Worm (Caenorhabditis elegans) whole organism, early embryonic: Measurements from ENCODE around the gene ZK370.6.

ENCODE experiments used
- ama-1 ChIP-seq: fragments of 150-350 bp; optimal IDR thresholded peaks from 2 replicates; lab custom pipeline; 2014
- ceh-13 ChIP-seq: fragments of 200-800 bp; sonication (Bioruptor generic); optimal IDR thresholded peaks from 2 replicates; lab custom pipeline; 2018; ENCODE audit warnings: mild to moderate bottlenecking, missing genetic modification characterization, missing compliant biosample characterization
- tbx-37 ChIP-seq: fragments of 200-800 bp; sonication (Bioruptor generic); conservative IDR thresholded peaks from 2 replicates; pipeline ENCODE4 v1.3.6; 2022; ENCODE audit warnings: missing genetic modification reagents, missing genetic modification characterization, missing compliant biosample characterization

DNA sequence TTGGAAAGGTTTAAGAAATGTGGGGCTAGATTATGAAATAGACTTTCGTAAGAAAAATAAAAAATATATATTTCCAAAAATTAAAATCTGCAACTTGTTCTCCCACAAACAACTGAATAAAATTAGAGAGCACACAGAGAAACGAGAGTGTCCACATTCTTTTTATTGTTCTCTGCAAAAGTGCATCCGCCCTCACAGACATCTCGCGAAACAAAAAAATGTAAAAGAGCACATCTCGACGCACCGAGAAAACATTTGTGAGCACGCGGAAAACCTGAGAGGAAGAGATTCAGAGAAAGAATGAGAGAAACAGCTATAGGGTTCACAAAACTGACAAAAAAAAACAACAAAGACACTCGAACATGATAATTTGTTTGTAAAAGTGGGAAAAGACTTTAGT lies 38.4 kb upstream of the ZK370.6 start:
- TF ChIP-seq ceh-13 (GFP tag; lab: Kevin White, UChicago) (no peak), ama-1 (no peak), tbx-37 (GFP tag; lab: Robert Waterston, UW) (no peak)
